Worm (Caenorhabditis elegans) whole organism, mixed stage, embryonic: Measurements from ENCODE around the gene C44B11.4.

Source experiments
- M03D4.4 ChIP-seq: sonication (generic microtip); optimal IDR thresholded peaks from 2 replicates; lab custom pipeline; 2017; ENCODE audit warnings: mild to moderate bottlenecking, missing genetic modification characterization, missing compliant biosample characterization
- bed-3 ChIP-seq: fragments of 200-800 bp; sonication (Bioruptor generic); optimal IDR thresholded peaks from 3 replicates; lab custom pipeline; 2018; ENCODE audit warnings: mild to moderate bottlenecking, missing genetic modification characterization, moderate library complexity, missing compliant biosample characterization
- blmp-1 ChIP-seq: fragments of 150-350 bp; optimal IDR thresholded peaks from 2 replicates; lab custom pipeline; 2014; ENCODE audit warnings: missing biosample characterization, missing genetic modification characterization
- ceh-39 ChIP-seq: fragments of 150-350 bp; optimal IDR thresholded peaks from 2 replicates; lab custom pipeline; 2014; ENCODE audit warnings: missing biosample characterization, missing genetic modification characterization
- ceh-43 ChIP-seq: fragments of 200-800 bp; sonication (Bioruptor generic); optimal IDR thresholded peaks from 2 replicates; lab custom pipeline; 2018; ENCODE audit warnings: mild to moderate bottlenecking, missing genetic modification characterization, moderate library complexity, missing compliant biosample characterization
- ceh-83 ChIP-seq: fragments of 200-800 bp; sonication (Bioruptor generic); optimal IDR thresholded peaks from 2 replicates; lab custom pipeline; 2018; ENCODE audit warnings: mild to moderate bottlenecking, missing genetic modification characterization, missing compliant biosample characterization
- ces-1 ChIP-seq: fragments of 150-350 bp; optimal IDR thresholded peaks from 2 replicates; lab custom pipeline; 2014; ENCODE audit warnings: missing biosample characterization, missing genetic modification reagents, missing genetic modification characterization
- cnd-1 ChIP-seq: fragments of 200-800 bp; sonication (Bioruptor generic); optimal IDR thresholded peaks from 2 replicates; lab custom pipeline; 2018; ENCODE audit warnings: mild to moderate bottlenecking, missing genetic modification characterization, missing compliant biosample characterization
- drap-1 ChIP-seq: fragments of 200-800 bp; sonication (Bioruptor generic); optimal IDR thresholded peaks from 3 replicates; lab custom pipeline; 2018; ENCODE audit warnings: mild to moderate bottlenecking, missing genetic modification characterization, missing compliant biosample characterization
- elt-3 ChIP-seq: fragments of 150-350 bp; optimal IDR thresholded peaks from 2 replicates; lab custom pipeline; 2014; ENCODE audit warnings: missing biosample characterization, missing genetic modification characterization
- flh-1 ChIP-seq: fragments of 200-800 bp; sonication (Bioruptor generic); optimal IDR thresholded peaks from 2 replicates; lab custom pipeline; 2018; ENCODE audit warnings: mild to moderate bottlenecking, missing genetic modification characterization, moderate library complexity, missing compliant biosample characterization
- ham-2 ChIP-seq: fragments of 200-800 bp; sonication (Bioruptor generic); optimal IDR thresholded peaks from 2 replicates; lab custom pipeline; 2018; ENCODE audit warnings: mild to moderate bottlenecking, missing genetic modification characterization, missing compliant biosample characterization
- hlh-1 ChIP-seq: fragments of 150-350 bp; optimal IDR thresholded peaks from 2 replicates; lab custom pipeline; 2014; ENCODE audit warnings: missing biosample characterization, missing genetic modification reagents, missing genetic modification characterization
- lin-13 ChIP-seq: fragments of 150-350 bp; optimal IDR thresholded peaks from 2 replicates; lab custom pipeline; 2014; ENCODE audit warnings: missing biosample characterization, missing genetic modification characterization
- lsy-2 ChIP-seq: fragments of 150-350 bp; optimal IDR thresholded peaks from 2 replicates; lab custom pipeline; 2014; ENCODE audit warnings: missing biosample characterization, missing genetic modification characterization
- mab-5 ChIP-seq: fragments of 150-350 bp; optimal IDR thresholded peaks from 2 replicates; lab custom pipeline; 2014; ENCODE audit warnings: missing biosample characterization, missing genetic modification characterization
- mep-1 ChIP-seq: fragments of 150-350 bp; optimal IDR thresholded peaks from 2 replicates; lab custom pipeline; 2017; ENCODE audit warnings: missing biosample characterization, missing genetic modification reagents, missing genetic modification characterization, inconsistent platforms
- mls-2 ChIP-seq: sonication (generic microtip); optimal IDR thresholded peaks from 2 replicates; lab custom pipeline; 2016; ENCODE audit warnings: mild to moderate bottlenecking, missing genetic modification characterization, moderate library complexity, missing compliant biosample characterization
- nhr-12 ChIP-seq: fragments of 150-350 bp; optimal IDR thresholded peaks from 2 replicates; lab custom pipeline; 2014; ENCODE audit warnings: missing biosample characterization, missing genetic modification characterization
- nhr-2 ChIP-seq: fragments of 150-350 bp; optimal IDR thresholded peaks from 2 replicates; lab custom pipeline; 2014; ENCODE audit warnings: missing biosample characterization, missing genetic modification characterization
- nhr-237 ChIP-seq: fragments of 150-350 bp; optimal IDR thresholded peaks from 2 replicates; lab custom pipeline; 2014; ENCODE audit warnings: missing biosample characterization, missing genetic modification characterization
- nhr-28 ChIP-seq: fragments of 150-350 bp; optimal IDR thresholded peaks from 2 replicates; lab custom pipeline; 2014; ENCODE audit warnings: missing biosample characterization, missing genetic modification characterization
- nhr-76 ChIP-seq: sonication (generic microtip); optimal IDR thresholded peaks from 2 replicates; lab custom pipeline; 2017; ENCODE audit warnings: missing biosample characterization, missing genetic modification characterization
- pha-4 ChIP-seq: fragments of 150-350 bp; optimal IDR thresholded peaks from 2 replicates; lab custom pipeline; 2018; ENCODE audit warnings: missing biosample characterization, missing genetic modification reagents, missing genetic modification characterization
- sem-2 ChIP-seq: fragments of 200-800 bp; sonication (Bioruptor generic); optimal IDR thresholded peaks from 2 replicates; lab custom pipeline; 2018; ENCODE audit warnings: mild to moderate bottlenecking, missing genetic modification characterization, missing compliant biosample characterization
- sptf-1 ChIP-seq: sonication (generic microtip); optimal IDR thresholded peaks from 2 replicates; lab custom pipeline; 2017; ENCODE audit warnings: mild to moderate bottlenecking, missing genetic modification characterization, moderate library complexity, missing compliant biosample characterization
- tbx-8 ChIP-seq: fragments of 200-800 bp; sonication (Bioruptor generic); optimal IDR thresholded peaks from 2 replicates; lab custom pipeline; 2018; ENCODE audit warnings: mild to moderate bottlenecking, missing genetic modification characterization, moderate library complexity, missing compliant biosample characterization
- unc-120 ChIP-seq: sonication (generic microtip); optimal IDR thresholded peaks from 2 replicates; lab custom pipeline; 2017; ENCODE audit warnings: missing genetic modification characterization, missing compliant biosample characterization; ENCODE audit not compliant: poor library complexity, severe bottlenecking
- unc-39 ChIP-seq: fragments of 150-350 bp; optimal IDR thresholded peaks from 2 replicates; lab custom pipeline; 2014; ENCODE audit warnings: missing biosample characterization, missing genetic modification characterization
- unc-62 ChIP-seq: fragments of 150-350 bp; optimal IDR thresholded peaks from 2 replicates; lab custom pipeline; 2014; ENCODE audit warnings: missing biosample characterization, missing genetic modification reagents, missing genetic modification characterization
- zip-8 ChIP-seq: fragments of 150-350 bp; optimal IDR thresholded peaks from 2 replicates; lab custom pipeline; 2014; ENCODE audit warnings: missing biosample characterization, missing genetic modification characterization

The C44B11.4 gene

ce11 chrIII:3185980-3186379, 42.4 kb upstream of the C44B11.4 start, which contains the start of gene mks-1:
Gene mks-1 (plus strand): TSS chrIII:3186280.
- TF ChIP-seq nhr-2: no peak
- no peak for TF ChIP-seq bed-3 (GFP tag; lab: Kevin White, UChicago)
- TF ChIP-seq mep-1: no peak
- TF ChIP-seq ham-2: no peak
- no peak for TF ChIP-seq blmp-1 (tag; lab: Kevin White, UChicago)
- no peak for TF ChIP-seq elt-3
- no peak for TF ChIP-seq nhr-237
- TF ChIP-seq mls-2 (tag; lab: Kevin White, UChicago): no peak
- TF ChIP-seq lsy-2 (tag; lab: Kevin White, UChicago): no peak
- TF ChIP-seq ceh-83 (GFP tag; lab: Kevin White, UChicago): no peak
- no peak for TF ChIP-seq lin-13 (tag; lab: Kevin White, UChicago)
- TF ChIP-seq cnd-1: no peak
- no peak for TF ChIP-seq ces-1
- no peak for TF ChIP-seq sptf-1
- no peak for TF ChIP-seq ceh-43 (GFP tag; lab: Kevin White, UChicago)
- no peak for TF ChIP-seq flh-1 (GFP tag; lab: Kevin White, UChicago)
- TF ChIP-seq unc-120 (tag; lab: Kevin White, UChicago): no peak
- no peak for TF ChIP-seq hlh-1 (tag; lab: Kevin White, UChicago)

ce11 chrIII:3185232-3185631, 41.7 kb upstream of the C44B11.4 start:
- no peak for TF ChIP-seq nhr-28
- no peak for TF ChIP-seq sem-2 (GFP tag; lab: Kevin White, UChicago)
- no peak for TF ChIP-seq unc-120 (tag; lab: Kevin White, UChicago)
- no peak for TF ChIP-seq ceh-43 (GFP tag; lab: Kevin White, UChicago)
- TF ChIP-seq zip-8 (tag; lab: Kevin White, UChicago): no peak
- no peak for TF ChIP-seq mab-5 (tag; lab: Kevin White, UChicago)
- no peak for TF ChIP-seq nhr-76 (tag; lab: Kevin White, UChicago)
- TF ChIP-seq blmp-1 (tag; lab: Kevin White, UChicago): no peak
- TF ChIP-seq nhr-237: no peak
- no peak for TF ChIP-seq ceh-39
- TF ChIP-seq bed-3 (GFP tag; lab: Kevin White, UChicago): no peak
- TF ChIP-seq flh-1 (GFP tag; lab: Kevin White, UChicago): no peak
- no peak for TF ChIP-seq mls-2 (tag; lab: Kevin White, UChicago)
- TF ChIP-seq M03D4.4 (tag; lab: Kevin White, UChicago): no peak
- TF ChIP-seq pha-4 (tag; lab: Kevin White, UChicago): no peak
- TF ChIP-seq nhr-12 (tag; lab: Kevin White, UChicago): no peak
- no peak for TF ChIP-seq unc-39
- no peak for TF ChIP-seq mep-1
- TF ChIP-seq, all 35 proteins: peak for 0

ce11 chrIII:3183377-3183776, 39.8 kb upstream of the C44B11.4 start, which contains the start of gene lmtr-5:
Gene lmtr-5 (plus strand): TSS chrIII:3183677.
- no peak for TF ChIP-seq mab-5 (tag; lab: Kevin White, UChicago)
- no peak for TF ChIP-seq cnd-1
- TF ChIP-seq nhr-76 (tag; lab: Kevin White, UChicago): no peak
- no peak for TF ChIP-seq sptf-1
- no peak for TF ChIP-seq flh-1 (GFP tag; lab: Kevin White, UChicago)
- no peak for TF ChIP-seq ces-1
- no peak for TF ChIP-seq unc-62 (GFP tag; lab: Kevin White, UChicago)
- TF ChIP-seq nhr-28: no peak
- no peak for TF ChIP-seq mls-2 (tag; lab: Kevin White, UChicago)
- TF ChIP-seq ceh-43 (GFP tag; lab: Kevin White, UChicago): no peak
- no peak for TF ChIP-seq ceh-83 (GFP tag; lab: Kevin White, UChicago)
- TF ChIP-seq tbx-8: no peak
- no peak for TF ChIP-seq unc-120 (tag; lab: Kevin White, UChicago)
- no peak for TF ChIP-seq drap-1 (GFP tag; lab: Kevin White, UChicago)
- no peak for TF ChIP-seq lsy-2 (tag; lab: Kevin White, UChicago)
- no peak for TF ChIP-seq lin-13 (tag; lab: Kevin White, UChicago)

- no peak for TF ChIP-seq zip-8 (tag; lab: Kevin White, UChicago)
Observed at ce11 chrIII:3179855-3180254, 36.3 kb upstream of the C44B11.4 start.

ce11 chrIII:3176775-3177174, 33.2 kb upstream of the C44B11.4 start:
- TF ChIP-seq ceh-83 (GFP tag; lab: Kevin White, UChicago): no peak
- TF ChIP-seq, all 35 proteins: peak for 0
